Fruit fly (Drosophila melanogaster) whole organism, embryonic: ENCODE measurements around the gene mthl11.

Source experiments
- Blimp-1 ChIP-seq: fragments of 200-800 bp; sonication (Bioruptor generic); optimal IDR thresholded peaks from 3 replicates; lab custom pipeline; 2018; ENCODE audit warnings: missing biosample characterization, missing genetic modification characterization, mild to moderate bottlenecking, moderate library complexity, missing genetic modification reagents
- CG10267 ChIP-seq: fragments of 200-800 bp; sonication (Bioruptor generic); optimal IDR thresholded peaks from 2 replicates; lab custom pipeline; 2018; ENCODE audit warnings: missing biosample characterization, mild to moderate bottlenecking, missing genetic modification characterization, moderate library complexity
- CG10959 ChIP-seq: fragments of 200-800 bp; sonication (Bioruptor generic); IDR thresholded peaks from 2 replicates; pipeline ENCODE4 v1.3.6; 2022; ENCODE audit warnings: missing biosample characterization, missing genetic modification characterization
- CG10979 ChIP-seq: fragments of 200-800 bp; sonication (Bioruptor generic); optimal IDR thresholded peaks from 2 replicates; lab custom pipeline; 2018; ENCODE audit warnings: missing biosample characterization, mild to moderate bottlenecking, missing genetic modification characterization, moderate library complexity
- CG14441 ChIP-seq: fragments of 200-800 bp; sonication (Bioruptor generic); IDR thresholded peaks from 2 replicates; pipeline ENCODE4 v1.3.6; 2022; ENCODE audit warnings: missing biosample characterization, missing genetic modification characterization
- CG14710 ChIP-seq: fragments of 200-800 bp; sonication (Bioruptor generic); optimal IDR thresholded peaks from 3 replicates; lab custom pipeline; 2019; ENCODE audit warnings: missing biosample characterization, mild to moderate bottlenecking, missing genetic modification characterization, moderate library complexity
- CG16813 ChIP-seq: fragments of 200-800 bp; sonication (Bioruptor generic); IDR thresholded peaks from 3 replicates; pipeline ENCODE4 v1.3.6; 2022; ENCODE audit warnings: missing biosample characterization, missing genetic modification characterization; ENCODE audit not compliant: partially characterized antibody
- CG17612 ChIP-seq: fragments of 200-800 bp; sonication (Bioruptor generic); IDR thresholded peaks from 2 replicates; pipeline ENCODE4 v1.3.6; 2022; ENCODE audit warnings: missing biosample characterization, missing genetic modification characterization
- CG2116 ChIP-seq: fragments of 200-800 bp; sonication (Bioruptor generic); optimal IDR thresholded peaks from 3 replicates; lab custom pipeline; 2018; ENCODE audit warnings: missing biosample characterization, mild to moderate bottlenecking, missing genetic modification characterization
- CG2712 ChIP-seq: fragments of 200-800 bp; optimal IDR thresholded peaks from 3 replicates; lab custom pipeline; 2019; ENCODE audit warnings: missing biosample characterization, mild to moderate bottlenecking, missing genetic modification characterization, moderate library complexity
- CG31441 ChIP-seq: fragments of 200-800 bp; sonication (Bioruptor generic); IDR thresholded peaks from 2 replicates; pipeline ENCODE4 v1.3.6; 2022; ENCODE audit warnings: missing biosample characterization, missing genetic modification characterization
- CG34224 ChIP-seq: fragments of 200-800 bp; sonication (Bioruptor generic); IDR thresholded peaks from 3 replicates; pipeline ENCODE4 v1.3.6; 2022; ENCODE audit warnings: missing biosample characterization, missing genetic modification characterization; ENCODE audit not compliant: partially characterized antibody
- CG5245 ChIP-seq: fragments of 200-800 bp; sonication (Bioruptor generic); optimal IDR thresholded peaks from 3 replicates; lab custom pipeline; 2016; ENCODE audit warnings: missing biosample characterization, missing genetic modification characterization
- CG6689 ChIP-seq: fragments of 200-800 bp; sonication (Bioruptor generic); IDR thresholded peaks from 2 replicates; pipeline ENCODE4 v1.3.6; 2022; ENCODE audit warnings: missing biosample characterization, missing genetic modification characterization
- CG6765 ChIP-seq: fragments of 200-800 bp; sonication (Bioruptor generic); optimal IDR thresholded peaks from 3 replicates; lab custom pipeline; 2017; ENCODE audit warnings: missing biosample characterization, mild to moderate bottlenecking, missing genetic modification characterization
- CG7786 ChIP-seq: fragments of 200-800 bp; sonication (Bioruptor generic); optimal IDR thresholded peaks from 2 replicates; lab custom pipeline; 2016; ENCODE audit warnings: missing biosample characterization, missing genetic modification characterization
- CG7963 ChIP-seq: fragments of 200-800 bp; sonication (Bioruptor generic); IDR thresholded peaks from 3 replicates; pipeline ENCODE4 v1.3.6; 2022; ENCODE audit warnings: missing biosample characterization, missing genetic modification characterization; ENCODE audit not compliant: partially characterized antibody
- Ets97D ChIP-seq: fragments of 200-800 bp; sonication (Bioruptor generic); optimal IDR thresholded peaks from 3 replicates; lab custom pipeline; 2016; ENCODE audit warnings: missing biosample characterization, missing genetic modification characterization
- Fer3 ChIP-seq: fragments of 200-800 bp; sonication (Bioruptor generic); optimal IDR thresholded peaks from 2 replicates; lab custom pipeline; 2018; ENCODE audit warnings: missing biosample characterization, mild to moderate bottlenecking, missing genetic modification characterization, moderate library complexity
- H2.0 ChIP-seq: fragments of 200-800 bp; sonication (Bioruptor generic); IDR thresholded peaks from 2 replicates; pipeline ENCODE4 v1.3.6; 2022; ENCODE audit warnings: missing biosample characterization, missing genetic modification characterization
- HLH4C ChIP-seq: fragments of 200-800 bp; sonication (Bioruptor generic); IDR thresholded peaks from 3 replicates; pipeline ENCODE4 v1.3.6; 2022; ENCODE audit warnings: missing biosample characterization, missing genetic modification characterization; ENCODE audit not compliant: partially characterized antibody
- MBD-R2 ChIP-seq: fragments of 200-800 bp; sonication (Bioruptor generic); IDR thresholded peaks from 2 replicates; pipeline ENCODE4 v1.3.6; 2022; ENCODE audit warnings: missing biosample characterization, missing genetic modification characterization
- Nf-YC ChIP-seq: fragments of 200-800 bp; optimal IDR thresholded peaks from 3 replicates; lab custom pipeline; 2019; ENCODE audit warnings: missing biosample characterization, mild to moderate bottlenecking, missing genetic modification characterization, moderate library complexity
- Oaz ChIP-seq: fragments of 200-800 bp; sonication (Bioruptor generic); IDR thresholded peaks from 2 replicates; pipeline ENCODE4 v1.3.6; 2022; ENCODE audit warnings: missing biosample characterization, missing genetic modification characterization
- TFAM ChIP-seq: fragments of 200-800 bp; sonication (Bioruptor generic); optimal IDR thresholded peaks from 2 replicates; lab custom pipeline; 2017; ENCODE audit warnings: missing biosample characterization, missing genetic modification characterization, inconsistent platforms
- Usf ChIP-seq: fragments of 200-800 bp; sonication (Bioruptor generic); optimal IDR thresholded peaks from 2 replicates; lab custom pipeline; 2017; ENCODE audit warnings: missing genotype, missing biosample characterization, missing genetic modification characterization
- amos ChIP-seq: fragments of 200-800 bp; sonication (Bioruptor generic); IDR thresholded peaks from 2 replicates; pipeline ENCODE4 v1.3.6; 2022; ENCODE audit warnings: missing biosample characterization, missing genetic modification characterization; ENCODE audit not compliant: partially characterized antibody
- ap ChIP-seq: fragments of 200-800 bp; sonication (Bioruptor generic); IDR thresholded peaks from 2 replicates; pipeline ENCODE4 v1.3.6; 2022; ENCODE audit warnings: missing biosample characterization, missing genetic modification characterization
- ato ChIP-seq: fragments of 200-800 bp; sonication (Bioruptor generic); IDR thresholded peaks from 2 replicates; pipeline ENCODE4 v1.3.6; 2022; ENCODE audit warnings: missing biosample characterization, missing genetic modification characterization; ENCODE audit not compliant: partially characterized antibody
- az2 ChIP-seq: fragments of 200-800 bp; sonication (Bioruptor generic); optimal IDR thresholded peaks from 3 replicates; lab custom pipeline; 2016; ENCODE audit warnings: missing biosample characterization, missing genetic modification characterization
- bbx ChIP-seq: fragments of 200-800 bp; sonication (Bioruptor generic); IDR thresholded peaks from 2 replicates; pipeline ENCODE4 v1.3.6; 2022; ENCODE audit warnings: missing biosample characterization, missing genetic modification characterization; ENCODE audit not compliant: partially characterized antibody
- br ChIP-seq: fragments of >200 bp; optimal IDR thresholded peaks from 2 replicates; lab custom pipeline; 2017
- dan ChIP-seq: fragments of 200-800 bp; sonication (Bioruptor generic); IDR thresholded peaks from 2 replicates; pipeline ENCODE4 v1.3.6; 2022; ENCODE audit warnings: missing biosample characterization, missing genetic modification characterization
- eve ChIP-seq, 2 experiments: fragments of >200 bp; optimal IDR thresholded peaks; 2 replicates each; lab custom pipeline; 2017; ENCODE audit warnings: missing biosample characterization in 2 of 2, missing genetic modification characterization in 2 of 2
- fd64A ChIP-seq: fragments of 200-800 bp; sonication (Bioruptor generic); optimal IDR thresholded peaks from 3 replicates; lab custom pipeline; 2018; ENCODE audit warnings: missing biosample characterization, mild to moderate bottlenecking, missing genetic modification characterization
- inv ChIP-seq: fragments of 200-800 bp; sonication (Bioruptor generic); IDR thresholded peaks from 2 replicates; pipeline ENCODE4 v1.3.6; 2022; ENCODE audit warnings: missing biosample characterization, missing genetic modification characterization; ENCODE audit not compliant: partially characterized antibody
- lab ChIP-seq: fragments of 200-800 bp; sonication (Bioruptor generic); optimal IDR thresholded peaks from 3 replicates; lab custom pipeline; 2017; ENCODE audit warnings: missing biosample characterization, missing genetic modification characterization, mild to moderate bottlenecking, moderate library complexity, missing genetic modification reagents
- luna ChIP-seq: fragments of 200-800 bp; sonication (Bioruptor generic); optimal IDR thresholded peaks from 2 replicates; lab custom pipeline; 2016; ENCODE audit warnings: missing biosample characterization, missing genetic modification characterization
- maf-S ChIP-seq: fragments of 200-800 bp; sonication (Bioruptor generic); optimal IDR thresholded peaks from 2 replicates; lab custom pipeline; 2016; ENCODE audit warnings: missing biosample characterization, missing genetic modification characterization
- mam ChIP-seq: fragments of 200-800 bp; sonication (Bioruptor generic); optimal IDR thresholded peaks from 3 replicates; lab custom pipeline; 2016; ENCODE audit warnings: missing biosample characterization, missing genetic modification characterization
- phol ChIP-seq: fragments of 200-800 bp; sonication (Bioruptor generic); optimal IDR thresholded peaks from 3 replicates; lab custom pipeline; 2018; ENCODE audit warnings: missing biosample characterization, mild to moderate bottlenecking, missing genetic modification characterization, moderate library complexity
- pnt ChIP-seq: fragments of 200-800 bp; sonication (Bioruptor generic); optimal IDR thresholded peaks from 3 replicates; lab custom pipeline; 2016; ENCODE audit warnings: missing biosample characterization, missing genetic modification characterization
- prd ChIP-seq, 3 experiments: fragments of >200 bp in 2 of 3; fragments of 200-800 bp in 1 of 3; sonication (Bioruptor generic) in 1 of 3; optimal IDR thresholded peaks in 2 of 3; IDR thresholded peaks in 1 of 3; 2 replicates in 2 of 3; 3 replicates in 1 of 3; pipeline versions ENCODE4 v1.3.6 to Lab custom; 2017 to 2022; ENCODE audit warnings: missing biosample characterization in 1 of 3, missing genetic modification characterization in 1 of 3
- sima ChIP-seq: fragments of 200-800 bp; sonication (Bioruptor generic); optimal IDR thresholded peaks from 2 replicates; lab custom pipeline; 2016; ENCODE audit warnings: missing biosample characterization, missing genetic modification characterization
- slou ChIP-seq: fragments of 200-800 bp; sonication (Bioruptor generic); optimal IDR thresholded peaks from 3 replicates; lab custom pipeline; 2016; ENCODE audit warnings: missing biosample characterization, missing genetic modification characterization
- sna ChIP-seq: fragments of 200-800 bp; sonication (Bioruptor generic); IDR thresholded peaks from 2 replicates; pipeline ENCODE4 v1.3.6; 2022; ENCODE audit warnings: missing biosample characterization, missing genetic modification characterization; ENCODE audit not compliant: partially characterized antibody
- vnd ChIP-seq: fragments of 200-800 bp; sonication (Bioruptor generic); IDR thresholded peaks from 3 replicates; pipeline ENCODE4 v1.3.6; 2022; ENCODE audit warnings: missing biosample characterization, missing genetic modification characterization; ENCODE audit not compliant: partially characterized antibody
- zen2 ChIP-seq: fragments of 200-800 bp; sonication (Bioruptor generic); IDR thresholded peaks from 3 replicates; pipeline ENCODE4 v1.3.6; 2022; ENCODE audit warnings: missing biosample characterization, missing genetic modification characterization; ENCODE audit not compliant: partially characterized antibody

The mthl11 gene

DNA sequence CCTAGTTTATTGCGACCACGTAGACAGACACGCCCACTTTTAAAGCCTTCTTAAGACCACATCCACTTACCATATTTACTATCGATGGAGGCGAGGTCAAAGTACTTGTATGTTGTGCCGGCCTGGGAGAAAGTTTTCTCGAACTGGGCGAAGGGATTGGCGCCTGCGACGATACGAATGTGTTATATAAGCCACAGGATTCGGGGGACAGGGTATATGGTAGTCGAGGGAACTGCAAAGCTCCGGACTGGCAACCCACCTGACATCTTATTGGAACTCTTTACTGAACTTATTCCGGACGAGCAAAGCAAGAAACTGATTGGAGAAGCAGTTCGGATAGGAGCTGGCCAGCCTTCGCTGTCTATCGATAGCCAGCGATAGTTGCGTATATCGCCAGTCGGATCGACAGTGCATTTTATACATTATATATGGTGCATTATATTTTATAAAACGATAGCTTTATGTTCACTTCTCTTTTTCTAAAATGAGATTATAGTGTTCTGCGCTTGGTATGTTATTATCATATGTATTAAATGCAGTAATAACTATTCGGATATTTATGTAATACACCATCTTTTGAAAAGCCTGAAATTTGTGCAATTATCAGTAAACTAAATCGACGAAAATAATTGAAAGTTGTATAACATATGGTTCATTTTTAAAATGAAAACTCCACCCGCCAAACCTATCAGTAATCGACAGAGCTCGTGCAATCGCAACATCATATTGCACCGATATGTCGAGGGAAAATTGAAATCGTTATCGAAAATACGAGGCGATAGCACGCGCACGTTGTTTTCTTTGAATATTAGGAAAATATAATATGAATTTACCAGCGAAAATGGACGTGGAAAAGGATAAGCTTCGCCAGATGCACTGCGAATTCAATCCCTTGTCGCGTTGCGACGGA lies 12.0 kb downstream of the mthl11 start, which contains the start of the genes Irp-1B and Rrp46 (continued):
- TF ChIP-seq vnd (GFP tag; lab: Robert Waterston, UW): peak; percentile 92
- no peak for TF ChIP-seq maf-S (GFP tag; lab: Kevin White, UChicago)
- TF ChIP-seq CG31441 (GFP tag; lab: Robert Waterston, UW): 0 out of 2 replicates have a peak, but pooled peaks have one; percentile 17
- TF ChIP-seq luna (GFP tag; lab: Kevin White, UChicago): no peak
- peak; percentile 10 for TF ChIP-seq Nf-YC (tag; lab: Kevin White, UChicago)
- TF ChIP-seq inv (GFP tag; lab: Robert Waterston, UW): peak; percentile 84
- no peak for TF ChIP-seq mam
- no peak for TF ChIP-seq slou (GFP tag; lab: Kevin White, UChicago)
- TF ChIP-seq H2.0: no peak
- TF ChIP-seq lab (GFP tag; lab: Kevin White, UChicago): peak; percentile 24
- TF ChIP-seq phol (tag; lab: Kevin White, UChicago): peak; percentile 33
- TF ChIP-seq Oaz: no peak
- peak; percentile 96 for TF ChIP-seq ato (GFP tag; lab: Robert Waterston, UW)
- peak; percentile 51 for TF ChIP-seq Blimp-1 (GFP tag; lab: Kevin White, UChicago)
- no peak for TF ChIP-seq CG14441
- TF ChIP-seq CG10959 (GFP tag; lab: Robert Waterston, UW): no peak
- peak; percentile 88 for TF ChIP-seq CG2116 (GFP tag; lab: Kevin White, UChicago)
- peak; percentile 93 for TF ChIP-seq CG16813 (GFP tag; lab: Robert Waterston, UW)
- TF ChIP-seq eve (GFP tag; optimal IDR thresholded peaks at IDR 0.05; lab: Kevin White, UChicago): no peak
- TF ChIP-seq fd64A (GFP tag; lab: Kevin White, UChicago): no peak
- peak; percentile 24; the same call in 1 of the 2 replicates for TF ChIP-seq CG6689 (GFP tag; lab: Robert Waterston, UW)
- TF ChIP-seq br (lab: Kevin White, UChicago): no peak
- no peak for TF ChIP-seq pnt (GFP tag; lab: Kevin White, UChicago)
- TF ChIP-seq CG2712 (tag; lab: Kevin White, UChicago): peak; percentile 17
- peak; percentile 6 for TF ChIP-seq CG10267
- no peak for TF ChIP-seq sima
- TF ChIP-seq CG34224: peak; percentile 95
- no peak for TF ChIP-seq Fer3 (tag; lab: Kevin White, UChicago)
- TF ChIP-seq sna: peak; percentile 94
- TF ChIP-seq TFAM (GFP tag; lab: Kevin White, UChicago): no peak
- TF ChIP-seq HLH4C: peak; percentile 99
- TF ChIP-seq CG5245: no peak
- TF ChIP-seq CG17612 (GFP tag; lab: Robert Waterston, UW): no peak
- no peak for TF ChIP-seq ap (GFP tag; lab: Robert Waterston, UW)
- peak; percentile 33 for TF ChIP-seq CG14710 (tag; lab: Kevin White, UChicago)
- no peak for TF ChIP-seq CG10979 (tag; lab: Kevin White, UChicago)
- peak; percentile 97 for TF ChIP-seq CG7963 (GFP tag; lab: Robert Waterston, UW)
- TF ChIP-seq prd (optimal IDR thresholded peaks at IDR 0.05; lab: Kevin White, UChicago): no peak
- no peak for TF ChIP-seq prd (GFP tag; IDR thresholded peaks at IDR 0.05; lab: Robert Waterston, UW)
- TF ChIP-seq bbx (GFP tag; lab: Robert Waterston, UW): peak; percentile 95
- TF ChIP-seq Usf (GFP tag; lab: Kevin White, UChicago): no peak
- TF ChIP-seq CG6765: no peak
- TF ChIP-seq MBD-R2: peak; percentile 14
- no peak for TF ChIP-seq dan
- no peak for TF ChIP-seq Ets97D (GFP tag; lab: Kevin White, UChicago)
- TF ChIP-seq zen2 (GFP tag; lab: Robert Waterston, UW): peak; percentile 98
- TF ChIP-seq CG7786 (GFP tag; lab: Kevin White, UChicago): no peak
- peak; percentile 83 for TF ChIP-seq amos (GFP tag; lab: Robert Waterston, UW)
- no peak for TF ChIP-seq az2 (GFP tag; lab: Kevin White, UChicago)
